Fruit fly (Drosophila melanogaster) whole organism, wandering third instar larva: Measurements from ENCODE around the gene CG15212.

Source experiments
- Abd-B ChIP-seq: fragments of >200 bp; optimal IDR thresholded peaks from 2 replicates; lab custom pipeline; 2017; ENCODE audit warnings: missing biosample characterization, missing genetic modification characterization
- CG32264 ChIP-seq: fragments of 200-800 bp; sonication (Bioruptor generic); optimal IDR thresholded peaks from 2 replicates; lab custom pipeline; 2016; ENCODE audit warnings: missing biosample characterization, missing genetic modification characterization
- CG9705 ChIP-seq: fragments of 200-800 bp; sonication (Bioruptor generic); optimal IDR thresholded peaks from 2 replicates; lab custom pipeline; 2018; ENCODE audit warnings: missing biosample characterization, mild to moderate bottlenecking, missing genetic modification characterization
- CrebA ChIP-seq: fragments of 200-800 bp; sonication (Bioruptor generic); optimal IDR thresholded peaks from 2 replicates; lab custom pipeline; 2016; ENCODE audit warnings: missing biosample characterization, mild to moderate bottlenecking, missing genetic modification characterization, borderline replicate concordance
- Dfd ChIP-seq: fragments of >200 bp; optimal IDR thresholded peaks from 2 replicates; lab custom pipeline; 2017; ENCODE audit warnings: missing biosample characterization, missing genetic modification characterization
- HLH106 ChIP-seq: fragments of 200-800 bp; optimal IDR thresholded peaks from 3 replicates; lab custom pipeline; 2019; ENCODE audit warnings: missing biosample characterization, mild to moderate bottlenecking, missing genetic modification characterization, moderate library complexity
- Hnf4 ChIP-seq: fragments of 200-800 bp; sonication (Bioruptor generic); optimal IDR thresholded peaks from 2 replicates; lab custom pipeline; 2016; ENCODE audit warnings: missing biosample characterization, mild to moderate bottlenecking, missing genetic modification characterization
- Hr78 ChIP-seq: fragments of >200 bp; optimal IDR thresholded peaks from 2 replicates; lab custom pipeline; 2017; ENCODE audit warnings: missing biosample characterization, missing genetic modification characterization
- Hr83 ChIP-seq: fragments of 200-300 bp; sonication (Bioruptor generic); optimal IDR thresholded peaks from 2 replicates; lab custom pipeline; 2016; ENCODE audit warnings: missing biosample characterization, mild to moderate bottlenecking, missing genetic modification characterization, moderate library complexity; ENCODE audit not compliant: poor library complexity, severe bottlenecking
- Jra ChIP-seq: sonication (Bioruptor generic); optimal IDR thresholded peaks from 2 replicates; lab custom pipeline; 2016; ENCODE audit warnings: missing biosample characterization, missing genetic modification characterization
- Mio ChIP-seq: sonication (Bioruptor generic); optimal IDR thresholded peaks from 2 replicates; lab custom pipeline; 2016; ENCODE audit warnings: missing biosample characterization, missing genetic modification characterization
- Myc ChIP-seq: fragments of >200 bp; optimal IDR thresholded peaks from 2 replicates; lab custom pipeline; 2017
- N ChIP-seq: fragments of >200 bp; optimal IDR thresholded peaks from 2 replicates; lab custom pipeline; 2018; ENCODE audit warnings: missing biosample characterization, missing external identifiers, missing genetic modification characterization
- OdsH ChIP-seq: fragments of 200-800 bp; sonication (Bioruptor generic); optimal IDR thresholded peaks from 2 replicates; lab custom pipeline; 2016; ENCODE audit warnings: missing biosample characterization, mild to moderate bottlenecking, missing genetic modification characterization
- Rel ChIP-seq, 2 experiments: fragments of 200-800 bp; sonication (Bioruptor generic) in 1 of 2; optimal IDR thresholded peaks; 2 replicates in 1 of 2; 3 replicates in 1 of 2; lab custom pipeline; 2016 to 2019; ENCODE audit warnings: mild to moderate bottlenecking in 2 of 2, missing biosample characterization in 2 of 2, missing genetic modification characterization in 2 of 2, moderate library complexity in 1 of 2
- Sp1 ChIP-seq: fragments of 200-800 bp; sonication (Bioruptor generic); optimal IDR thresholded peaks from 3 replicates; lab custom pipeline; 2019; ENCODE audit warnings: missing biosample characterization, mild to moderate bottlenecking, missing genetic modification characterization, moderate library complexity
- Vsx2 ChIP-seq: fragments of 200-300, 225-300 bp; sonication (Bioruptor generic); optimal IDR thresholded peaks from 2 replicates; lab custom pipeline; 2018; ENCODE audit warnings: missing biosample characterization, missing genetic modification characterization; ENCODE audit not compliant: partially characterized antibody
- br ChIP-seq: fragments of 200-800 bp; sonication (Bioruptor generic); optimal IDR thresholded peaks from 2 replicates; lab custom pipeline; 2016; ENCODE audit warnings: missing biosample characterization, missing genetic modification characterization
- dl ChIP-seq, 2 experiments: fragments of 175-275, 200-275 bp in 1 of 2; fragments of 200-275 bp in 1 of 2; sonication (Bioruptor generic); optimal IDR thresholded peaks; lab custom pipeline; 2018; ENCODE audit warnings: mild to moderate bottlenecking in 2 of 2, missing biosample characterization in 2 of 2, missing genetic modification characterization in 2 of 2, moderate library complexity in 2 of 2; ENCODE audit not compliant: partially characterized antibody in 2 of 2, insufficient read depth in 1 of 2
- dmrt93B ChIP-seq: fragments of 200-800 bp; sonication (Bioruptor generic); optimal IDR thresholded peaks from 2 replicates; lab custom pipeline; 2018; ENCODE audit warnings: missing biosample characterization, mild to moderate bottlenecking, missing genetic modification characterization
- dsf ChIP-seq: sonication (Bioruptor generic); optimal IDR thresholded peaks from 2 replicates; lab custom pipeline; 2016; ENCODE audit warnings: missing biosample characterization, missing genetic modification characterization, borderline replicate concordance
- ey ChIP-seq: fragments of 200-800 bp; sonication (Bioruptor generic); optimal IDR thresholded peaks from 2 replicates; lab custom pipeline; 2016; ENCODE audit warnings: missing biosample characterization, missing genetic modification characterization
- foxo ChIP-seq, 2 experiments: fragments of 200-800 bp; sonication (Bioruptor generic); optimal IDR thresholded peaks; 2 replicates in 1 of 2; 3 replicates in 1 of 2; lab custom pipeline; 2016 to 2017; ENCODE audit warnings: missing biosample characterization in 2 of 2, missing genetic modification characterization in 2 of 2
- fru ChIP-seq: fragments of 200-800 bp; sonication (Bioruptor generic); optimal IDR thresholded peaks from 3 replicates; lab custom pipeline; 2016; ENCODE audit warnings: missing biosample characterization, mild to moderate bottlenecking, missing genetic modification characterization
- h ChIP-seq: fragments of 200-800 bp; sonication (Bioruptor generic); optimal IDR thresholded peaks from 3 replicates; lab custom pipeline; 2016; ENCODE audit warnings: missing biosample characterization, mild to moderate bottlenecking, missing genetic modification characterization
- jim ChIP-seq: fragments of 175-275, 200-325 bp; sonication (Bioruptor generic); optimal IDR thresholded peaks from 2 replicates; lab custom pipeline; 2016; ENCODE audit warnings: missing biosample characterization, mild to moderate bottlenecking, missing genetic modification characterization
- lola ChIP-seq: fragments of >200 bp; optimal IDR thresholded peaks from 2 replicates; lab custom pipeline; 2017; ENCODE audit warnings: missing biosample characterization, missing genetic modification characterization
- pan ChIP-seq: fragments of >200 bp; optimal IDR thresholded peaks from 2 replicates; lab custom pipeline; 2017
- rgr ChIP-seq: fragments of 200-800 bp; sonication (Bioruptor generic); optimal IDR thresholded peaks from 3 replicates; lab custom pipeline; 2016; ENCODE audit warnings: missing biosample characterization, mild to moderate bottlenecking, missing genetic modification characterization
- sage ChIP-seq: fragments of 200-800 bp; sonication (Bioruptor generic); optimal IDR thresholded peaks from 2 replicates; lab custom pipeline; 2016; ENCODE audit warnings: missing biosample characterization, mild to moderate bottlenecking, missing genetic modification characterization
- sv ChIP-seq: fragments of 200-800 bp; sonication (Bioruptor generic); optimal IDR thresholded peaks from 3 replicates; lab custom pipeline; 2016; ENCODE audit warnings: missing biosample characterization, missing genetic modification characterization
- tai ChIP-seq: sonication (Bioruptor generic); optimal IDR thresholded peaks from 2 replicates; lab custom pipeline; 2016; ENCODE audit warnings: missing biosample characterization, missing genetic modification characterization
- usp ChIP-seq: fragments of >200 bp; optimal IDR thresholded peaks from 2 replicates; lab custom pipeline; 2017; ENCODE audit warnings: missing biosample characterization, missing genetic modification characterization
- woc ChIP-seq: sonication (Bioruptor generic); optimal IDR thresholded peaks from 2 replicates; lab custom pipeline; 2016; ENCODE audit warnings: missing biosample characterization, mild to moderate bottlenecking, missing genetic modification characterization

CG15212 gene

dm6 chr3L:5129199-5129598, 2.1 kb upstream of the CG15212 start, which contains the start of gene CG4597:
TSS of gene CG4597 (plus strand) at chr3L:5129499.
- TF ChIP-seq tai (GFP tag; lab: Kevin White, UChicago) (no peak), Rel (GFP tag; optimal IDR thresholded peaks at IDR 0.05; lab: Kevin White, UChicago) (no peak), Rel (tag; optimal IDR thresholded peaks at IDR 0.05; lab: Kevin White, UChicago) (no peak), dsf (GFP tag; lab: Kevin White, UChicago) (no peak), CG9705 (no peak)

- no peak for TF ChIP-seq Hr78 (GFP tag; lab: Kevin White, UChicago)
- TF ChIP-seq CrebA (GFP tag; lab: Kevin White, UChicago), result no peak
- no peak for TF ChIP-seq sage
- no peak for TF ChIP-seq Vsx2
- no peak for TF ChIP-seq Dfd (GFP tag; lab: Kevin White, UChicago)
- TF ChIP-seq Jra (GFP tag; lab: Kevin White, UChicago), result no peak
- no peak for TF ChIP-seq sv (GFP tag; lab: Kevin White, UChicago)
- TF ChIP-seq dmrt93B, result no peak
- TF ChIP-seq, all 38 proteins: peak for 0
Measured at dm6 chr3L:5130508-5130907, 837 bp upstream of the CG15212 start.

dm6 chr3L:5132966-5133365, 1.6 kb downstream of the CG15212 start, which contains the start of gene CG15213:
TSS of gene CG15213 (minus strand) at chr3L:5133220.
- TF ChIP-seq OdsH (GFP tag; lab: Kevin White, UChicago) (no peak), Hr83 (GFP tag; lab: Kevin White, UChicago) (no peak)

- no peak for TF ChIP-seq CG32264 (GFP tag; lab: Kevin White, UChicago)
- TF ChIP-seq N (GFP tag; lab: Kevin White, UChicago), result no peak
- TF ChIP-seq Dfd (GFP tag; lab: Kevin White, UChicago), result no peak
- TF ChIP-seq Hr83 (GFP tag; lab: Kevin White, UChicago), result no peak
- TF ChIP-seq Rel (GFP tag; optimal IDR thresholded peaks at IDR 0.05; lab: Kevin White, UChicago), result no peak
- no peak for TF ChIP-seq Rel (tag; optimal IDR thresholded peaks at IDR 0.05; lab: Kevin White, UChicago)
- TF ChIP-seq sage, result peak; percentile 28
- no peak for TF ChIP-seq ey
- TF ChIP-seq dsf (GFP tag; lab: Kevin White, UChicago), result no peak
- no peak for TF ChIP-seq jim
- no peak for TF ChIP-seq CG9705
- no peak for TF ChIP-seq usp (GFP tag; lab: Kevin White, UChicago)
- peak; percentile 0 for TF ChIP-seq Jra (GFP tag; lab: Kevin White, UChicago)
- peak; percentile 1 for TF ChIP-seq fru (GFP tag; lab: Kevin White, UChicago)
- TF ChIP-seq sv (GFP tag; lab: Kevin White, UChicago), result no peak
- TF ChIP-seq Vsx2, result no peak
- TF ChIP-seq Hr78 (GFP tag; lab: Kevin White, UChicago), result no peak
- no peak for TF ChIP-seq tai (GFP tag; lab: Kevin White, UChicago)
Measured at dm6 chr3L:5133704-5134430, 2.5 kb downstream of the CG15212 start, which contains the start of gene Yod1. TSS of gene Yod1 (plus strand) at chr3L:5133871.

dm6 chr3L:5136123-5136522, 4.8 kb downstream of the CG15212 start, which contains the start of the genes CG10674 and CG4611:
TSS of gene CG10674 (minus strand) at chr3L:5136292.
TSS of gene CG4611 (plus strand) at chr3L:5136376.
- TF ChIP-seq HLH106 (no peak), Hr83 (GFP tag; lab: Kevin White, UChicago) (peak; percentile 35), Myc (lab: Kevin White, UChicago) (peak; percentile 20), Hnf4 (GFP tag; lab: Kevin White, UChicago) (peak; percentile 13)

dm6 chr3L:5139312-5139711, 8.0 kb downstream of the CG15212 start, which contains the start of the genes Tcs5 and CHMP2B:
TSS of gene Tcs5 (minus strand) at chr3L:5139395.
TSS of gene CHMP2B (plus strand) at chr3L:5139619.
- TF ChIP-seq h (GFP tag; lab: Kevin White, UChicago), result peak; percentile 100
- TF ChIP-seq usp (GFP tag; lab: Kevin White, UChicago), result no peak
- peak; percentile 96 for TF ChIP-seq woc (GFP tag; lab: Kevin White, UChicago)
- peak; percentile 96 for TF ChIP-seq Mio (GFP tag; lab: Kevin White, UChicago)
- no peak for TF ChIP-seq CrebA (GFP tag; lab: Kevin White, UChicago)
- TF ChIP-seq br (GFP tag; lab: Kevin White, UChicago), result peak; percentile 100
- TF ChIP-seq Sp1 (GFP tag; lab: Kevin White, UChicago), result peak; percentile 100
- peak; percentile 100 for TF ChIP-seq CG9705
- no peak for TF ChIP-seq Abd-B (GFP tag; lab: Kevin White, UChicago)
- TF ChIP-seq dmrt93B, result peak; percentile 100
- no peak for TF ChIP-seq Hr78 (GFP tag; lab: Kevin White, UChicago)
- TF ChIP-seq pan (lab: Kevin White, UChicago), result no peak
- TF ChIP-seq Jra (GFP tag; lab: Kevin White, UChicago), result peak; percentile 99
- peak; percentile 100 for TF ChIP-seq rgr
- TF ChIP-seq Rel (GFP tag; optimal IDR thresholded peaks at IDR 0.05; lab: Kevin White, UChicago), result peak; percentile 97
- TF ChIP-seq Rel (tag; optimal IDR thresholded peaks at IDR 0.05; lab: Kevin White, UChicago), result peak; percentile 93
- TF ChIP-seq foxo (GFP tag; optimal IDR thresholded peaks at IDR 0.05; lab: Kevin White, UChicago), result peak; percentile 98 to 100
- no peak for TF ChIP-seq lola (GFP tag; lab: Kevin White, UChicago)
- peak; percentile 100 for TF ChIP-seq HLH106
- no peak for TF ChIP-seq N (GFP tag; lab: Kevin White, UChicago)
- TF ChIP-seq fru (GFP tag; lab: Kevin White, UChicago), result peak; percentile 100
- TF ChIP-seq Hr83 (GFP tag; lab: Kevin White, UChicago), result peak; percentile 100
- peak; percentile 100 for TF ChIP-seq OdsH (GFP tag; lab: Kevin White, UChicago)
- TF ChIP-seq dl (GFP tag; optimal IDR thresholded peaks at IDR 0.05; lab: Kevin White, UChicago; ENCODE audit: insufficient read depth in 1 of 2, partially characterized antibody in 2 of 2), result no peak
